Worm (Caenorhabditis elegans) whole organism, young adult: ENCODE measurements around the gene gspd-1.

Experiments used
- T07F8.4 ChIP-seq: sonication (generic microtip); optimal IDR thresholded peaks from 2 replicates; lab custom pipeline; 2016; ENCODE audit warnings: mild to moderate bottlenecking, missing genetic modification characterization, moderate library complexity, missing compliant biosample characterization
- ccch-3 ChIP-seq: fragments of 200-800 bp; sonication (Bioruptor generic); optimal IDR thresholded peaks from 2 replicates; lab custom pipeline; 2018; ENCODE audit warnings: mild to moderate bottlenecking, missing genetic modification characterization, missing compliant biosample characterization
- fkh-3 ChIP-seq: sonication (generic microtip); optimal IDR thresholded peaks from 2 replicates; lab custom pipeline; 2016; ENCODE audit warnings: mild to moderate bottlenecking, missing genetic modification characterization, missing compliant biosample characterization
- unc-130 ChIP-seq: sonication (generic microtip); optimal IDR thresholded peaks from 2 replicates; lab custom pipeline; 2016; ENCODE audit warnings: missing genetic modification reagents, missing genetic modification characterization, missing compliant biosample characterization

ce11 chrIV:11296787-11297186, 20.4 kb upstream of the gspd-1 start, which contains the start of gene mttu-1:
- TF ChIP-seq fkh-3 (tag; lab: Kevin White, UChicago) (no peak), T07F8.4 (tag; lab: Kevin White, UChicago) (no peak), unc-130 (GFP tag; lab: Kevin White, UChicago) (no peak), ccch-3 (GFP tag; lab: Kevin White, UChicago) (no peak)
